Worm (Caenorhabditis elegans): ENCODE results near the gene M02F4.2.

Gene M02F4.2

DNA sequence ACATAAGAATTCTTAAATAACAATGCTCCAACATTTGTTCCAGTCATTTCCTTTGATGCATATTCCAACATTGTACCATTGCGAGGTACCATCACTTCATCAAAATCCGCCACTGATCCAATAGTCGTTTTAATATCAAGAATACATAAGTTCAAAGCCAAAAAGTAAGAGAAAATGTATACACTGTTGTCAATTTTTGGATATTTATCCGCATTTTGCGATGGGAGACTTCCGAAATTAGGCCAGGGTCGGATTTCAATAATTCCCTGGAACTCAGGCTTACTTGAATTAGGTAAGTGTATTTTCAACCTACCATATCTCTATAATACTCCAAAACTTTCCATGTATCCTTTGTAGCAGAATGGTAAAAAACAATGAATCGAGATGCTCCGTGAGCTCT lies at the start of gene M02F4.2:
Gene M02F4.2, minus strand, starts transcription at position 101 of the 400 bp plus-strand sequence.
- TF ChIP-seq him-1 (tag; optimal IDR thresholded peaks at IDR 0.05) (no peak), dao-5 (tag; optimal IDR thresholded peaks at IDR 0.05) (no peak), W03F9.2 (tag; optimal IDR thresholded peaks at IDR 0.05) (no peak)

- TF ChIP-seq dao-5 (tag; optimal IDR thresholded peaks at IDR 0.05) = no peak
Observed at ce11 chrX:3080825-3081224, 46.7 kb upstream of the M02F4.2 start, which contains the start of gene twk-16. TSS of gene twk-16 (plus strand) at chrX:3081125.

ce11 chrX:3070322-3070721 lies 36.2 kb upstream of the M02F4.2 start, which contains the start of gene ceh-31:
TSS of gene ceh-31 (minus strand) at chrX:3070422.
- TF ChIP-seq dao-5 (tag; optimal IDR thresholded peaks at IDR 0.05) (no peak), him-1 (tag; optimal IDR thresholded peaks at IDR 0.05) (no peak), W03F9.2 (tag; optimal IDR thresholded peaks at IDR 0.05) (no peak)

DNA sequence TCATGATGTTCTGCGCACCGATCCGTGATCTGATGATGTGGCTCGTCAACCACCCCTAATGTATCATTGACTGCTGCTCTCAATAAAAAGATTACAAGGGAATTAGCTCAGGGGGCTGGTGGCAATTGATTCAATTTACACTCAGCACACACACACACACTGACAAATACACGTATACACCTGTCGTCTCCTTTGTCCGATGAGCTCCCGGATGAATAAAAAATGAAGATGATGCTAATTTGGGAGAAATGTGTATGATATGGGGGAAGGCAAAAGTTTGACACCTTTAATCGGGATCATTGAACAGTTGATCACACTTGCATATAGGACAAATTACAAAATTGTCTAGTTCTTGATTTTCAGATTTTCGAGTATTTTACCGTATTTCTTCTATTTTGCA lies 32.9 kb upstream of the M02F4.2 start:
- TF ChIP-seq him-1 (tag; optimal IDR thresholded peaks at IDR 0.05) = no peak
- TF ChIP-seq dao-5 (tag; optimal IDR thresholded peaks at IDR 0.05) = no peak
- no peak for TF ChIP-seq W03F9.2 (tag; optimal IDR thresholded peaks at IDR 0.05)

DNA sequence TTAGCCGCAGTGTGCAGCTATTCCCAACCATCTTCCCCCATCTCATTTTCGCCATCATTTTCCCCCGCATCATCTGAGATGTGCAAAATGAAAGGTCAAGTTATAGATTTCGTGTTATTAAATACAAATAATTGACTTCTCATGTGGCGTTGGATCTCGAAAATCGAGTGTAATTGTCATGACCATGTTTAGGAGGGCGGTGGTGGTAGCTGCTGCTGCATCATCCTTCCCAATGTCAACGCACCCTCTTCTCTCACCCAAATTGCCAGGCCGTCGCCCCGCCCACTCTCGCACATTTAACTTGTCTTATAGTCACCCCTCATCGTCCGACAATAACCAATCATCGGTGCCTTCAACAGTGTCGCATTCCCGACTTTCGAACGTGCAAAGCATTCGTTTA lies 29.2 kb upstream of the M02F4.2 start, which contains the start of gene ceh-30:
Gene ceh-30, plus strand, starts transcription at position 301 of the 400 bp plus-strand sequence.
- TF ChIP-seq dao-5 (tag; optimal IDR thresholded peaks at IDR 0.05) (no peak), him-1 (tag; optimal IDR thresholded peaks at IDR 0.05) (no peak), W03F9.2 (tag; optimal IDR thresholded peaks at IDR 0.05) (no peak)

DNA sequence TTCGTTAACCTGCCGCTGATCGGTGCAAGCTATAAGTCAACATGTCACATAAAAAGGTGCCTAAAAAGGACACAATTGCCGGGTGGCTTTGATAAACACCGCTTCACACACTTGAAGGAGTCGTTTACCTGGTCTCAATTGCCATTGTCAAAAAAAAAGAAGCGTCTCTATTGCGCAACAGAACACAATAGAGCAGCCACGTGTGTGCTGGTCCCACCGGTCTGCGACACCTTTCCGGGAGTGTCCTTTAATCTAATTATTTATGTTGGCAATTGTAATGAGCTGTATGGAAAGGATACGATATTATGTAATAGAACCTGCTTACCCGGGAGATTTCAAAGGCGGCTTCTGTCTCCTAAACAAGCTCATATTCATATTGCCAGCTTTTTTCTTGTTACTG lies 27.6 kb upstream of the M02F4.2 start:
- no peak for TF ChIP-seq W03F9.2 (tag; optimal IDR thresholded peaks at IDR 0.05)
- TF ChIP-seq him-1 (tag; optimal IDR thresholded peaks at IDR 0.05) = no peak
- no peak for TF ChIP-seq dao-5 (tag; optimal IDR thresholded peaks at IDR 0.05)

ce11 chrX:3059299-3059698 lies 25.2 kb upstream of the M02F4.2 start, which contains the start of gene rsef-1:
TSS of gene rsef-1 (minus strand) at chrX:3059399.
- no peak for TF ChIP-seq dao-5 (tag; optimal IDR thresholded peaks at IDR 0.05)
- no peak for TF ChIP-seq W03F9.2 (tag; optimal IDR thresholded peaks at IDR 0.05)
- TF ChIP-seq him-1 (tag; optimal IDR thresholded peaks at IDR 0.05) = no peak

DNA sequence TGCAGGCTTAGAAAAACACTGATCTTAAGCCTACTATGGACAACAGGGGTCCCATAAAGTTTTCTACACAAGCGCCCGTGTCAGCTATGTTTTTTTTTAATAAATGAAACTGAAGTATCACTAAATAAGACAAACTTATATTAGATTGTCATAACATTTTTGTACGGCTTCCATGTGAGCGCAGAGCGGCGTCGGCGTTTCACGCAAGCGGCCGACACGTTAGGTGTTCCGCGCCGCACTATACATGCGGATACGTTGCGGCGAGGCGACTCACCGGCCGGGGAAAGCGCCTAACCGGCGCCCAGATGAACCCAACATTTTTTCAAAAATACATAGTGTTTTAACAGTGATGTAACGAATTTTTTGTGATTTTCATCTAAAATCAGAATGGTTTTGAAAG lies 23.6 kb upstream of the M02F4.2 start:
- TF ChIP-seq W03F9.2 (tag; optimal IDR thresholded peaks at IDR 0.05) (no peak), him-1 (tag; optimal IDR thresholded peaks at IDR 0.05) (no peak), dao-5 (tag; optimal IDR thresholded peaks at IDR 0.05) (no peak)

DNA sequence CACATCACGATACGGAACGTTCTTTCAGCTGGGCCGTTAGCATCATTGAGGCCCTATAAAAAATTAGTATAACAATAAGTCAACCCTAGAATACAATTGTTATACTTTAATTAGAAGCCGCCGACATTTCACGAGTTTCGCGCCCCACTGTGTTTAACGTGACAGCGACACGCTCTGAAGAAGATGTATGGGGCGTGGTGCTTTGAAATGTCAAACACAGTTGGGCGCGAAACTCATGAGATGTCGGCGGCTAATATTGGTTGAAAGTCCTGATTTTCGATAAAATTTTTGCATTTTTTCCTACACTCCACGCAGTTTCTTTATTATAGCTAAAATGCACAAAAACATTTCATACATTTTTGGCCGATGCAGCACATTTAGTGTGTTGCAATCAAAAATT lies 22.0 kb upstream of the M02F4.2 start:
- TF ChIP-seq dao-5 (tag; optimal IDR thresholded peaks at IDR 0.05) (no peak), W03F9.2 (tag; optimal IDR thresholded peaks at IDR 0.05) (no peak), him-1 (tag; optimal IDR thresholded peaks at IDR 0.05) (no peak)

- TF ChIP-seq W03F9.2 (tag; optimal IDR thresholded peaks at IDR 0.05) (no peak), dao-5 (tag; optimal IDR thresholded peaks at IDR 0.05) (no peak), him-1 (tag; optimal IDR thresholded peaks at IDR 0.05) (no peak)
Observed at ce11 chrX:3054802-3055201, 20.7 kb upstream of the M02F4.2 start, which contains the start of gene twk-26. TSS of gene twk-26 (minus strand) at chrX:3054824.

- TF ChIP-seq dao-5 (tag; optimal IDR thresholded peaks at IDR 0.05) (no peak), him-1 (tag; optimal IDR thresholded peaks at IDR 0.05) (no peak), W03F9.2 (tag; optimal IDR thresholded peaks at IDR 0.05) (no peak)
Observed at ce11 chrX:3054394-3054793, 20.3 kb upstream of the M02F4.2 start.

- TF ChIP-seq him-1 (tag; optimal IDR thresholded peaks at IDR 0.05) (no peak), dao-5 (tag; optimal IDR thresholded peaks at IDR 0.05) (no peak)
Observed at ce11 chrX:3051315-3051993, 17.4 kb upstream of the M02F4.2 start.

DNA sequence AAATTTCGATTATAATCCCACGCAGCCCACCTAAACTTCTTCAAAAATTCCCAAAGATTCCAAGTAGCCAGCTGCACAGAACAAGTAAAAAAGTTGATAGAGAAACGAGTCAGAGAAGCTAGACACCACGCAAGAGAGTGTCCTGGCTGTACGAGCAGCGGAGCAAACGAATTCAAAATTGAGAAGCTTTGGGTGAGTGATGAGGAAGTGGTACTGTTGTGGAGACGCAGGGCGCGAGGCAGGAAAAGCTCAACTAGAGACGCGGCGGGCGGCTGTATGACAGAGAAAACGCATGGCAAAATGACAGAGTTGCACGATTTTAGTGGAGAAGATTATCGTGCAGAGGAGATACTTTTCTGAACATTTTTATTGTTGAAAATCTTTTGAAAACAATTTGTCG lies 15.1 kb upstream of the M02F4.2 start:
- TF ChIP-seq dao-5 (tag; optimal IDR thresholded peaks at IDR 0.05) = no peak
- TF ChIP-seq W03F9.2 (tag; optimal IDR thresholded peaks at IDR 0.05) = no peak
- TF ChIP-seq him-1 (tag; optimal IDR thresholded peaks at IDR 0.05) = peak; percentile 75

ce11 chrX:3048696-3049095 lies 14.6 kb upstream of the M02F4.2 start:
- TF ChIP-seq W03F9.2 (tag; optimal IDR thresholded peaks at IDR 0.05) (no peak), him-1 (tag; optimal IDR thresholded peaks at IDR 0.05) (no peak), dao-5 (tag; optimal IDR thresholded peaks at IDR 0.05) (no peak)

DNA sequence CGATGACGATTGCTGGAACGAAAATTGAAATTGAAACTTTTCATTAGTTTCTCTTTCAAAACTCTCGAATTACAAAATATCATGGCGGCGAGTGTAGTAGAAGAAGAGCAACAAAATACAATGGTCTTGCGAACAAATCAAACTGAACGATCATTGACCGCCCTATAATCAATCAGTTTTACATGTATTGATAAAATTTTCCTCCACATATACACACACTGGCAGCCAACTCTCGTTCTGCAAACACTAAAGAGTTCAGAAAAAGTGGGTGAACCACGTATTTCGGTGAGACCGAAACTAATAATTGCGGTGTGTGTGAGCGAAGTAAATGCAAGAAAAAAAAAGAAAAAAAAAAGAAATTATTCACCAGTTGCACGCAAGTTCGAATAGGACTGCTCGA lies 13.1 kb upstream of the M02F4.2 start:
- TF ChIP-seq W03F9.2 (tag; optimal IDR thresholded peaks at IDR 0.05) (no peak), him-1 (tag; optimal IDR thresholded peaks at IDR 0.05) (no peak), dao-5 (tag; optimal IDR thresholded peaks at IDR 0.05) (no peak)
